Worm (Caenorhabditis elegans): ENCODE results near the gene F01D5.8.

ce11 chrII:14004770-14005169 lies 5.7 kb upstream of the F01D5.8 start:
- TF ChIP-seq fkh-10 (GFP tag; optimal IDR thresholded peaks at IDR 0.05) (no peak), lin-39 (tag; optimal IDR thresholded peaks at IDR 0.05) (no peak), R02D3.7 (tag; optimal IDR thresholded peaks at IDR 0.05) (no peak), unc-39 (tag; optimal IDR thresholded peaks at IDR 0.05) (no peak), fos-1 (tag; optimal IDR thresholded peaks at IDR 0.05) (no peak), nhr-11 (tag; optimal IDR thresholded peaks at IDR 0.05) (no peak), nhr-43 (tag; optimal IDR thresholded peaks at IDR 0.05; ENCODE audit: poor library complexity, severe bottlenecking) (peak; percentile 56)
